Worm (Caenorhabditis elegans): ENCODE results near the gene mrps-5.

DNA sequence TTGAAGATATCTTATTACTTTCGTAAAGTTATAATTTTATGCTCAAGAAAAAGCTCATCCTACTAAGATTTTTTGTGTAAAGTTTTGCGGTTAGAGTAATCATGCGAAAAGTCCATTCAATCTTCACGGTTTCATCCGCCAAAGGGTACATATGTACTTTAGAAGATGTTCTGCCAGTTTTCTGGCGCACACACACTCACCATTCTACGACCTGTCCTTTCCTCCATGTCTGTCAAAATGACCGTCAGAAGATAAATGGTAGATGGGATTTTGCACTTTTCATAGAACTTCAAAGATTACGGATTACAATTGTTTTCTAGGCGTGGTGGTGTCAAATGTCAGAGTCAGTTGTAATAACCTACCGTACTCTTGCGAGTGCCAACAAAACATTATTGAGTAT, 25.8 kb upstream of the mrps-5 start:
- TF ChIP-seq nhr-90 (tag; optimal IDR thresholded peaks at IDR 0.05; ENCODE audit: poor library complexity) (no peak), unc-62 (GFP tag; optimal IDR thresholded peaks at IDR 0.05) (no peak), zag-1 (tag; optimal IDR thresholded peaks at IDR 0.05) (no peak), unc-86 (tag; optimal IDR thresholded peaks at IDR 0.05) (no peak), jun-1 (tag; optimal IDR thresholded peaks at IDR 0.05) (no peak), nhr-28 (tag; optimal IDR thresholded peaks at IDR 0.05) (no peak)

Measured in whole organism, L1 larva.